Worm (Caenorhabditis elegans) whole organism, young adult: ENCODE results near the gene T27A10.2.
A peak's percentile ranks its signal among the peaks of the same experiment; 100 is the strongest.

ENCODE experiments used
- B0019.2 ChIP-seq: fragments of 200-800 bp; sonication (Bioruptor generic); conservative IDR thresholded peaks from 2 replicates; pipeline ENCODE4 v1.3.6; 2022; ENCODE audit warnings: missing genetic modification reagents, missing genetic modification characterization, missing compliant biosample characterization
- B0035.1 ChIP-seq: sonication (generic microtip); optimal IDR thresholded peaks from 2 replicates; lab custom pipeline; 2016; ENCODE audit warnings: missing genetic modification characterization, mild to moderate bottlenecking, missing compliant biosample characterization, missing genotype, missing genetic modification reagents
- C17E4.6 ChIP-seq: fragments of 200-800 bp; sonication (Bioruptor generic); IDR thresholded peaks from 2 replicates; pipeline ENCODE4 v1.3.6; 2022; ENCODE audit warnings: missing genetic modification reagents, missing genetic modification characterization, missing compliant biosample characterization
- F37B4.10 ChIP-seq: fragments of 200-800 bp; sonication (Bioruptor generic); IDR thresholded peaks from 2 replicates; pipeline ENCODE4 v1.3.6; 2022; ENCODE audit warnings: missing genetic modification characterization, missing compliant biosample characterization
- F52B5.7 ChIP-seq: sonication (generic microtip); optimal IDR thresholded peaks from 2 replicates; lab custom pipeline; 2016; ENCODE audit warnings: mild to moderate bottlenecking, missing genetic modification characterization, missing compliant biosample characterization
- K11D2.4 ChIP-seq: fragments of 200-800 bp; sonication (Bioruptor generic); IDR thresholded peaks from 2 replicates; pipeline ENCODE4 v1.3.6; 2022; ENCODE audit warnings: missing genetic modification reagents, missing genetic modification characterization, missing compliant biosample characterization
- K12H6.12 ChIP-seq: fragments of 200-800 bp; sonication (Bioruptor generic); optimal IDR thresholded peaks from 2 replicates; lab custom pipeline; 2018; ENCODE audit warnings: mild to moderate bottlenecking, missing genetic modification characterization, missing compliant biosample characterization
- Y56A3A.18 ChIP-seq: fragments of 200-800 bp; sonication (Bioruptor generic); IDR thresholded peaks from 2 replicates; pipeline ENCODE4 v1.3.6; 2022; ENCODE audit warnings: missing genetic modification reagents, missing genetic modification characterization, missing compliant biosample characterization
- ama-1 ChIP-seq, 3 experiments: fragments of 150-350 bp in 1 of 3; sonication (generic microtip) in 2 of 3; optimal IDR thresholded peaks; 2 replicates each; lab custom pipeline; 2014 to 2018; ENCODE audit warnings: missing biosample characterization in 2 of 3, missing genetic modification characterization in 2 of 3, missing genetic modification reagents in 2 of 3
- aptf-3 ChIP-seq: fragments of 200-800 bp; sonication (Bioruptor generic); IDR thresholded peaks from 2 replicates; pipeline ENCODE4 v1.3.6; 2022; ENCODE audit warnings: missing genetic modification characterization, missing compliant biosample characterization
- atf-7 ChIP-seq: sonication (generic microtip); optimal IDR thresholded peaks from 2 replicates; lab custom pipeline; 2017; ENCODE audit warnings: mild to moderate bottlenecking, missing genetic modification characterization, missing compliant biosample characterization
- athp-1 ChIP-seq: sonication (generic microtip); optimal IDR thresholded peaks from 2 replicates; lab custom pipeline; 2017; ENCODE audit warnings: mild to moderate bottlenecking, missing genetic modification characterization, missing compliant biosample characterization
- attf-6 ChIP-seq: fragments of 200-800 bp; sonication (Bioruptor generic); IDR thresholded peaks from 2 replicates; pipeline ENCODE4 v1.3.6; 2022; ENCODE audit warnings: missing genetic modification reagents, missing genetic modification characterization, missing compliant biosample characterization
- bed-1 ChIP-seq: fragments of 200-800 bp; sonication (Bioruptor generic); IDR thresholded peaks from 2 replicates; pipeline ENCODE4 v1.3.6; 2022; ENCODE audit warnings: missing genetic modification reagents, missing genetic modification characterization, missing compliant biosample characterization
- bed-2 ChIP-seq: fragments of 200-800 bp; sonication (Bioruptor generic); IDR thresholded peaks from 2 replicates; pipeline ENCODE4 v1.3.6; 2022; ENCODE audit warnings: missing genetic modification reagents, missing genetic modification characterization, missing compliant biosample characterization
- cebp-1 ChIP-seq, 2 experiments: fragments of 200-800 bp in 1 of 2; sonication (Bioruptor generic) in 1 of 2; sonication (generic microtip) in 1 of 2; IDR thresholded peaks in 1 of 2; optimal IDR thresholded peaks in 1 of 2; 2 replicates each; pipeline versions ENCODE4 v1.3.6 to Lab custom; 2017 to 2022; ENCODE audit warnings: missing compliant biosample characterization in 2 of 2, missing genetic modification characterization in 2 of 2, mild to moderate bottlenecking in 1 of 2, missing genetic modification reagents in 1 of 2, moderate library complexity in 1 of 2
- cebp-2 ChIP-seq: fragments of 200-800 bp; sonication (Bioruptor generic); IDR thresholded peaks from 2 replicates; pipeline ENCODE4 v1.3.6; 2022; ENCODE audit warnings: missing genetic modification characterization, missing compliant biosample characterization
- ceh-27 ChIP-seq: fragments of 200-800 bp; sonication (Bioruptor generic); optimal IDR thresholded peaks from 2 replicates; lab custom pipeline; 2018; ENCODE audit warnings: mild to moderate bottlenecking, missing genetic modification characterization, moderate library complexity, missing compliant biosample characterization
- ceh-40 ChIP-seq: fragments of 200-800 bp; sonication (Bioruptor generic); IDR thresholded peaks from 2 replicates; pipeline ENCODE4 v1.3.6; 2022; ENCODE audit warnings: missing genetic modification characterization, missing compliant biosample characterization
- ceh-79 ChIP-seq: sonication (generic microtip); optimal IDR thresholded peaks from 2 replicates; lab custom pipeline; 2017; ENCODE audit warnings: mild to moderate bottlenecking, missing genetic modification characterization, missing compliant biosample characterization
- chd-7 ChIP-seq: sonication (generic microtip); optimal IDR thresholded peaks from 2 replicates; lab custom pipeline; 2016; ENCODE audit warnings: mild to moderate bottlenecking, missing genetic modification characterization, moderate library complexity, missing compliant biosample characterization
- dox-1 ChIP-seq: fragments of 200-800 bp; sonication (Bioruptor generic); IDR thresholded peaks from 2 replicates; pipeline ENCODE4 v1.3.6; 2022; ENCODE audit warnings: missing genetic modification reagents, missing genetic modification characterization, missing compliant biosample characterization
- dpff-1 ChIP-seq: sonication (generic microtip); optimal IDR thresholded peaks from 2 replicates; lab custom pipeline; 2017; ENCODE audit warnings: mild to moderate bottlenecking, missing genetic modification characterization, missing compliant biosample characterization
- efl-1 ChIP-seq: fragments of 150-350 bp; optimal IDR thresholded peaks from 2 replicates; lab custom pipeline; 2014; ENCODE audit warnings: missing biosample characterization, missing genetic modification reagents, missing genetic modification characterization
- egl-18 ChIP-seq: fragments of 200-800 bp; sonication (Bioruptor generic); IDR thresholded peaks from 2 replicates; pipeline ENCODE4 v1.3.6; 2022; ENCODE audit warnings: missing genetic modification reagents, missing genetic modification characterization, missing compliant biosample characterization
- ets-4 ChIP-seq: fragments of 200-800 bp; sonication (Bioruptor generic); optimal IDR thresholded peaks from 2 replicates; lab custom pipeline; 2018; ENCODE audit warnings: mild to moderate bottlenecking, missing genetic modification characterization, missing compliant biosample characterization
- fkh-3 ChIP-seq: sonication (generic microtip); optimal IDR thresholded peaks from 2 replicates; lab custom pipeline; 2016; ENCODE audit warnings: mild to moderate bottlenecking, missing genetic modification characterization, missing compliant biosample characterization
- hrde-1 ChIP-seq: sonication (generic microtip); optimal IDR thresholded peaks from 2 replicates; lab custom pipeline; 2016; ENCODE audit warnings: missing genetic modification characterization, mild to moderate bottlenecking, missing compliant biosample characterization, moderate library complexity, missing genotype, missing genetic modification reagents, borderline replicate concordance
- lag-1 ChIP-seq: fragments of 200-800 bp; sonication (Bioruptor generic); IDR thresholded peaks from 2 replicates; pipeline ENCODE4 v1.3.6; 2022; ENCODE audit warnings: missing genetic modification reagents, missing genetic modification characterization, missing compliant biosample characterization
- let-526 ChIP-seq: fragments of 200-800 bp; sonication (Bioruptor generic); IDR thresholded peaks from 2 replicates; pipeline ENCODE4 v1.3.6; 2022; ENCODE audit warnings: missing genetic modification reagents, missing genetic modification characterization, missing compliant biosample characterization
- lin-26 ChIP-seq: fragments of 200-800 bp; sonication (Bioruptor generic); IDR thresholded peaks from 2 replicates; pipeline ENCODE4 v1.3.6; 2022; ENCODE audit warnings: missing genetic modification reagents, missing genetic modification characterization, missing compliant biosample characterization
- lsl-1 ChIP-seq: fragments of 200-800 bp; sonication (Bioruptor generic); optimal IDR thresholded peaks from 2 replicates; lab custom pipeline; 2018; ENCODE audit warnings: mild to moderate bottlenecking, missing genetic modification characterization, moderate library complexity, missing compliant biosample characterization
- madf-3 ChIP-seq: fragments of 200-800 bp; sonication (Bioruptor generic); IDR thresholded peaks from 2 replicates; pipeline ENCODE4 v1.3.6; 2022; ENCODE audit warnings: missing genetic modification reagents, missing genetic modification characterization, missing compliant biosample characterization
- mxl-1 ChIP-seq: sonication (generic microtip); optimal IDR thresholded peaks from 2 replicates; lab custom pipeline; 2016; ENCODE audit warnings: missing genetic modification characterization, missing compliant biosample characterization
- nfyb-1 ChIP-seq: fragments of 200-800 bp; sonication (Bioruptor generic); IDR thresholded peaks from 2 replicates; pipeline ENCODE4 v1.3.6; 2022; ENCODE audit warnings: missing genetic modification reagents, missing genetic modification characterization, missing compliant biosample characterization
- nhr-120 ChIP-seq: fragments of 200-800 bp; sonication (Bioruptor generic); IDR thresholded peaks from 2 replicates; pipeline ENCODE4 v1.3.6; 2022; ENCODE audit warnings: missing genetic modification characterization, missing compliant biosample characterization
- nhr-80 ChIP-seq: sonication (generic microtip); optimal IDR thresholded peaks from 2 replicates; lab custom pipeline; 2016; ENCODE audit warnings: missing genetic modification characterization, missing compliant biosample characterization
- rec-8 ChIP-seq, 2 experiments: sonication (generic microtip); optimal IDR thresholded peaks; 2 replicates each; lab custom pipeline; 2016; ENCODE audit warnings: mild to moderate bottlenecking in 2 of 2, missing genetic modification characterization in 2 of 2, missing genetic modification reagents in 2 of 2, missing genotype in 2 of 2, missing biosample characterization in 1 of 2, missing compliant biosample characterization in 1 of 2, moderate library complexity in 1 of 2
- repo-1 ChIP-seq: sonication (generic microtip); optimal IDR thresholded peaks from 2 replicates; lab custom pipeline; 2017; ENCODE audit warnings: mild to moderate bottlenecking, missing genetic modification characterization, missing compliant biosample characterization
- snpc-3.4 ChIP-seq: sonication (generic microtip); optimal IDR thresholded peaks from 2 replicates; lab custom pipeline; 2017; ENCODE audit warnings: missing genetic modification characterization, mild to moderate bottlenecking, missing compliant biosample characterization, antibody characterized with exemption, moderate library complexity, missing genotype, missing genetic modification reagents
- snpc-4 ChIP-seq, 5 experiments: fragments of 150-350 bp in 1 of 5; sonication (generic microtip) in 4 of 5; optimal IDR thresholded peaks; 2 replicates each; lab custom pipeline; 2014 to 2018; ENCODE audit warnings: missing genetic modification characterization in 5 of 5, missing biosample characterization in 3 of 5, antibody characterized with exemption in 2 of 5, mild to moderate bottlenecking in 2 of 5, missing compliant biosample characterization in 2 of 5, missing genotype in 2 of 5, moderate library complexity in 2 of 5, missing genetic modification reagents in 1 of 5
- somi-1 ChIP-seq: fragments of 200-800 bp; sonication (Bioruptor generic); optimal IDR thresholded peaks from 2 replicates; lab custom pipeline; 2018; ENCODE audit warnings: mild to moderate bottlenecking, missing genetic modification characterization, missing compliant biosample characterization
- sptf-2 ChIP-seq: fragments of 200-800 bp; sonication (Bioruptor generic); optimal IDR thresholded peaks from 2 replicates; lab custom pipeline; 2018; ENCODE audit warnings: mild to moderate bottlenecking, missing genetic modification characterization, missing compliant biosample characterization
- zfh-2 ChIP-seq: fragments of 200-800 bp; sonication (Bioruptor generic); conservative IDR thresholded peaks from 2 replicates; pipeline ENCODE4 v1.3.6; 2022; ENCODE audit warnings: missing genetic modification reagents, missing genetic modification characterization, missing compliant biosample characterization
- ztf-18 ChIP-seq: sonication (generic microtip); optimal IDR thresholded peaks from 2 replicates; lab custom pipeline; 2016; ENCODE audit warnings: missing genotype, mild to moderate bottlenecking, missing genetic modification characterization, missing compliant biosample characterization
- ztf-26 ChIP-seq: sonication (generic microtip); optimal IDR thresholded peaks from 2 replicates; lab custom pipeline; 2017; ENCODE audit warnings: missing genetic modification characterization, missing compliant biosample characterization

Gene T27A10.2

DNA sequence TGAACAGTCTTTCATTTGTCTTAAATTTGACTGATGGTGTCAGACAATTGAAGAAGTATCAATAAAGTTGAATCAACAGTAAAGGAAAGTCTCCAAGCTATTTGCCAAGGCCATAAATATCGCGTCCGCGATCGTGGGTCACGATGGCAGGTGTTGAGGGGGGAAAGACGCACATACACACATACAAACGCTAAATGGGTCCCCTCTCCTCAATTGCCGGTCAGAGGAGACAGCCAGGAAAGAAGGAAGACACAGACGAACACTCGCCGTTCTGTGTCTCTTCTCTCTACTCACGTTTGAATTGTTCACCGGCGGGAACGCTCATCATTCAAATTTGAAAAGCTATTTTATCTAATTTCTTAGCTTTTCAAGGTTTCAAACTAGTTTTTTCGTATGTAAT, 44.9 kb upstream of the T27A10.2 start (continued):
- no peak for TF ChIP-seq cebp-1 (GFP tag; IDR thresholded peaks at IDR 0.05; lab: Robert Waterston, UW)
- TF ChIP-seq cebp-1 (tag; optimal IDR thresholded peaks at IDR 0.05; lab: Kevin White, UChicago) = peak; percentile 60
- peak; percentile 42; the same call in 1 of the 2 replicates for TF ChIP-seq dox-1 (GFP tag; lab: Robert Waterston, UW)
- no peak for TF ChIP-seq K11D2.4 (GFP tag; lab: Robert Waterston, UW)
- no peak for TF ChIP-seq let-526 (GFP tag; lab: Robert Waterston, UW)
- TF ChIP-seq ama-1 (optimal IDR thresholded peaks at IDR 0.05; lab: Kevin White, UChicago) = no peak
- TF ChIP-seq ama-1 (GFP tag; optimal IDR thresholded peaks at IDR 0.05; lab: Kevin White, UChicago) = no peak
- no peak for TF ChIP-seq nfyb-1 (GFP tag; lab: Robert Waterston, UW)
- TF ChIP-seq egl-18 (GFP tag; lab: Robert Waterston, UW) = no peak
- no peak for TF ChIP-seq ceh-79
- peak; percentile 65 for TF ChIP-seq ztf-26 (tag; lab: Kevin White, UChicago)
- no peak for TF ChIP-seq nhr-120 (GFP tag; lab: Robert Waterston, UW)
- TF ChIP-seq lsl-1 (GFP tag; lab: Kevin White, UChicago) = no peak
- 0 out of 2 replicates have a peak, but pooled peaks have one; percentile 18 for TF ChIP-seq ceh-40 (GFP tag; lab: Robert Waterston, UW)
- 0 out of 2 replicates have a peak, but pooled peaks have one; percentile 15 for TF ChIP-seq bed-2
- TF ChIP-seq sptf-2 (GFP tag; lab: Kevin White, UChicago) = no peak
- TF ChIP-seq mxl-1 (tag; lab: Kevin White, UChicago) = no peak
- TF ChIP-seq somi-1 (GFP tag; lab: Kevin White, UChicago) = no peak
- TF ChIP-seq lin-26 (GFP tag; lab: Robert Waterston, UW) = no peak

DNA sequence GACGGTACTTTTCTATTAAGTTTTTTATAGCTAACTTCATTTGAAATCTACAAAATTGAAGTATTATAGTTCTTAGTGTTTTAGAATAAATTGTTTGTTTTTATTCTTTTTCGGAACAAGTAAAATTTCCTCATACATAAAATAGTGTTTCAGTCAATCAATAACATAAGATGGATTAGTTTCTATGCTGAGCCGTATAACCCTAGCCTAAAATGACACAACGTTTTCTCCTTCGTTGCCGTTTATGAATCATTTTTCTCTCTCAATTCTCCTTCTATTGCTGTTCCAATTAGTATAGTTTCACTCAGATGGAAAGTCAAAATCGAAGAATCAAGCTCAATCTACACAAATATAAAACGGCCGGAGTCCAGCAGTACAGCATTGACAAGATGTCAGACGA, 43.5 kb upstream of the T27A10.2 start, which contains the start of gene rgs-7:
rgs-7 (plus strand) TSS at position 301 of the 400 bp plus-strand sequence.
- TF ChIP-seq cebp-2 (GFP tag; lab: Robert Waterston, UW) (no peak), snpc-3.4 (no peak), B0019.2 (GFP tag; lab: Robert Waterston, UW) (no peak), aptf-3 (GFP tag; lab: Robert Waterston, UW) (no peak), hrde-1 (tag; lab: Kevin White, UChicago) (no peak), nhr-80 (no peak), efl-1 (GFP tag; lab: Kevin White, UChicago) (no peak), fkh-3 (no peak), dpff-1 (tag; lab: Kevin White, UChicago) (no peak), ceh-27 (GFP tag; lab: Kevin White, UChicago) (no peak), bed-1 (GFP tag; lab: Robert Waterston, UW) (no peak), madf-3 (GFP tag; lab: Robert Waterston, UW) (no peak), rec-8 (tag; optimal IDR thresholded peaks at IDR 0.05; lab: Kevin White, UChicago) (no peak), athp-1 (tag; lab: Kevin White, UChicago) (no peak), lag-1 (GFP tag; lab: Robert Waterston, UW) (no peak), chd-7 (tag; lab: Kevin White, UChicago) (no peak), C17E4.6 (no peak), B0035.1 (no peak), F37B4.10 (no peak)

DNA sequence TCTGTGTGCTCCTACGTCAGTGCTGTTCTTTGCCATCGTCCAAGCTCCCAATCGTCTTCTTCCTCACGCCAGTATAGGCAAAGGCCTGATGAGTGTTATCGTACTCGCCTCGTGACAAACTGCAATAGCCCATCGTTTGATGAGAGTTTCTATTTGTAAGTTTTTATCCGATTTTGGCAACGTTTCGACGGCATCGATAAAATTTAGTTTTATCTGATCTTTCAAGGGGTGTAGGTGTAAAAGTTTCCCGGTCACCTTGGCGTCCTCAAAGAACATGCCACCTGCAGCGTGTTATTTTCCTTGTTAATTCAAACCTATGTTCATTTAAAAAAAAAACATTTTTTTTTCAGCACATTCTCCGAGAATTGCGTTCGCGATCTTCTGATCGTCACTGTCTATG, 38.7 kb upstream of the T27A10.2 start:
- TF ChIP-seq K12H6.12 (tag; lab: Kevin White, UChicago) (no peak), nhr-80 (no peak), ztf-26 (tag; lab: Kevin White, UChicago) (no peak), attf-6 (GFP tag; lab: Robert Waterston, UW) (no peak), F52B5.7 (tag; lab: Kevin White, UChicago) (no peak), ztf-18 (tag; lab: Kevin White, UChicago) (no peak), repo-1 (tag; lab: Kevin White, UChicago) (no peak), ets-4 (GFP tag; lab: Kevin White, UChicago) (no peak), Y56A3A.18 (GFP tag; lab: Robert Waterston, UW) (no peak), snpc-4 (GFP tag; optimal IDR thresholded peaks at IDR 0.05; lab: Kevin White, UChicago) (no peak), snpc-4 (tag; optimal IDR thresholded peaks at IDR 0.05; lab: Kevin White, UChicago) (no peak), dpff-1 (tag; lab: Kevin White, UChicago) (no peak), atf-7 (no peak), K11D2.4 (GFP tag; lab: Robert Waterston, UW) (no peak), zfh-2 (no peak), somi-1 (GFP tag; lab: Kevin White, UChicago) (no peak)
